Worm (Caenorhabditis elegans) whole organism, early embryonic: ENCODE data around the gene F49H12.4.

Experiments used
- ama-1 ChIP-seq: fragments of 150-350 bp; optimal IDR thresholded peaks from 2 replicates; lab custom pipeline; 2014
- ets-7 ChIP-seq: sonication (generic microtip); optimal IDR thresholded peaks from 2 replicates; lab custom pipeline; 2016; ENCODE audit warnings: missing genotype, missing genetic modification characterization, missing compliant biosample characterization
- pes-1 ChIP-seq: fragments of 200-800 bp; sonication (Bioruptor generic); IDR thresholded peaks from 2 replicates; pipeline ENCODE4 v1.3.6; 2022; ENCODE audit warnings: missing genetic modification reagents, missing genetic modification characterization, missing compliant biosample characterization
- sea-1 ChIP-seq: fragments of 200-800 bp; sonication (Bioruptor generic); conservative IDR thresholded peaks from 2 replicates; pipeline ENCODE4 v1.3.6; 2022; ENCODE audit warnings: missing genetic modification characterization, missing compliant biosample characterization
- tbx-11 ChIP-seq: fragments of 200-800 bp; sonication (Bioruptor generic); IDR thresholded peaks from 2 replicates; pipeline ENCODE4 v1.3.6; 2022; ENCODE audit warnings: missing genetic modification characterization, missing compliant biosample characterization

DNA sequence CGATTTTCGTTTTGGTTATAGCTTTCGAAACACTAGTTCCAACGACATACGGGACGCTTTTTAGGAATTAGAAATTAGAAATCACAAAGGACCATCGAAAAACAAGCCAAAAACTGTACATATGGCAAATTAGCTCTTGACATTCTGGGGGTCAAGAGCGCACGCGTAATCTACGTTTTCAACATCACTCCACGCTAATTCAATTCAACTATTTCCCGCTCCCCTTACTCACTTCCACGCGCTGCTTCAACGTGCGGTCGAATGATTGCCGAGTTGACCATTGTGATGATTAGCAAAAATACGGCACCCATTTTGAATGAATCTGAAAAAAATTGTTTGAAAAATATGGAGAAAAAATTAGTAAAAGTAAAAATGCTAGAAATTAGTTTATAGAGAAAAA is 34.0 kb upstream of the F49H12.4 start:
- TF ChIP-seq ets-7 (tag; lab: Kevin White, UChicago) (no peak), pes-1 (GFP tag; lab: Robert Waterston, UW) (no peak), tbx-11 (GFP tag; lab: Robert Waterston, UW) (no peak), sea-1 (no peak), ama-1 (lab: Kevin White, UChicago) (no peak)
